Fruit fly (Drosophila melanogaster): Measurements from ENCODE around the gene Mkrn1.

The Mkrn1 gene

dm6 chr3L:21536857-21537256 is 3.3 kb upstream of the Mkrn1 start, which contains the start of gene Rpn10 (continued):
- no peak for TF ChIP-seq CG11085 (GFP tag; IDR thresholded peaks at IDR 0.05)
- TF ChIP-seq CoRest (tag; optimal IDR thresholded peaks at IDR 0.05), result peak; percentile 67
- TF ChIP-seq Kr (GFP tag; optimal IDR thresholded peaks at IDR 0.05), result no peak
- no peak for TF ChIP-seq tgo (GFP tag; IDR thresholded peaks at IDR 0.05)
- no peak for TF ChIP-seq fru (optimal IDR thresholded peaks at IDR 0.05)
- no peak for TF ChIP-seq fd102C (GFP tag; optimal IDR thresholded peaks at IDR 0.05)
- TF ChIP-seq CG15514 (GFP tag; optimal IDR thresholded peaks at IDR 0.05), result peak; percentile 80
- no peak for TF ChIP-seq CG16815 (GFP tag; optimal IDR thresholded peaks at IDR 0.05)
- no peak for TF ChIP-seq Fer2 (tag; optimal IDR thresholded peaks at IDR 0.05)
- peak; percentile 17 for TF ChIP-seq maf-S (GFP tag; optimal IDR thresholded peaks at IDR 0.05)
- no peak for TF ChIP-seq CG10147 (GFP tag; optimal IDR thresholded peaks at IDR 0.05)
- TF ChIP-seq Ets65A (GFP tag), result peak; percentile 90
- no peak for TF ChIP-seq CG10366 (GFP tag; IDR thresholded peaks at IDR 0.05)
- peak; percentile 54 for TF ChIP-seq CG2116 (GFP tag; optimal IDR thresholded peaks at IDR 0.05)
- TF ChIP-seq Usf (GFP tag; optimal IDR thresholded peaks at IDR 0.05), result no peak
- no peak for TF ChIP-seq ara (GFP tag; IDR thresholded peaks at IDR 0.05)
- no peak for TF ChIP-seq toy (GFP tag; IDR thresholded peaks at IDR 0.05)
- TF ChIP-seq Camta (GFP tag; optimal IDR thresholded peaks at IDR 0.05), result no peak
- TF ChIP-seq CG1602 (GFP tag; optimal IDR thresholded peaks at IDR 0.05), result peak; percentile 23
- TF ChIP-seq CG8290 (GFP tag; optimal IDR thresholded peaks at IDR 0.05), result peak; percentile 50
- peak in 1 of 2 experiments; percentile 66 for TF ChIP-seq CG8290 (tag; optimal IDR thresholded peaks at IDR 0.05)
- TF ChIP-seq Lhr (GFP tag; optimal IDR thresholded peaks at IDR 0.05), result peak; percentile 73
- no peak for TF ChIP-seq sr (GFP tag; IDR thresholded peaks at IDR 0.05)
- no peak for TF ChIP-seq slp2 (GFP tag; optimal IDR thresholded peaks at IDR 0.05)
- TF ChIP-seq CG10979 (tag; optimal IDR thresholded peaks at IDR 0.05), result peak; percentile 8
- no peak for TF ChIP-seq eyg (GFP tag; optimal IDR thresholded peaks at IDR 0.05)
- peak; percentile 98 for TF ChIP-seq Opbp (GFP tag; IDR thresholded peaks at IDR 0.05; ENCODE audit: partially characterized antibody)
- TF ChIP-seq Rfx (GFP tag; IDR thresholded peaks at IDR 0.05), result peak; percentile 65; the same call in 1 of the 2 replicates
- TF ChIP-seq CG17912 (GFP tag; optimal IDR thresholded peaks at IDR 0.05), result no peak
- no peak for TF ChIP-seq Adf1 (GFP tag; IDR thresholded peaks at IDR 0.05)
- TF ChIP-seq CG3163 (GFP tag; optimal IDR thresholded peaks at IDR 0.05), result no peak
- TF ChIP-seq salm (tag; optimal IDR thresholded peaks at IDR 0.05), result no peak
- TF ChIP-seq Six4 (GFP tag; optimal IDR thresholded peaks at IDR 0.05), result no peak

DNA sequence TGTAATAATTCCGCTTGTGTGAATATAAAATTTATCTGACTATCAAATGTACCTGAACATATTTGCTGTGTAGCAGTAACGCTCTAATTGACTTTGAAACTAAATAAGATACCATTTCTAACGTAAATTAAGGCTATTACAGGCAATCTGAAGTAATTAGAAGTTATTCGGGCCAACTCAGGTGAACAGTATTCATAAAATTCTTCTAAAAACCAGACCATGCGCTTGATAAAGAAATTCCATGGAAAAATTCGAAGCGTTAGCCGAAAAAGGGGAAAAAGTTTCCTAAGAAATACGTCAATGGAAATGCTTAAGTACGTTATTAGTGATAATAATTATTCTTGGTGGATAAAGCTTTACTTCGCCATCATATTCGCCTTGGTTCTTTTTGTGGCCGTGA is 847 bp upstream of the Mkrn1 start, which contains the start of gene ppk5:
Gene ppk5, plus strand, starts transcription at position 301 of the 400 bp plus-strand sequence.
- TF ChIP-seq CG10321 (GFP tag; IDR thresholded peaks at IDR 0.05) (no peak), NfI (GFP tag; optimal IDR thresholded peaks at IDR 0.05) (no peak), CG42726 (GFP tag; IDR thresholded peaks at IDR 0.05; ENCODE audit: partially characterized antibody) (no peak), Optix (GFP tag; IDR thresholded peaks at IDR 0.05) (no peak), CG6175 (GFP tag; IDR thresholded peaks at IDR 0.05) (no peak), tll (GFP tag; optimal IDR thresholded peaks at IDR 0.05) (no peak), Gsc (GFP tag; IDR thresholded peaks at IDR 0.05) (no peak), gce (GFP tag; IDR thresholded peaks at IDR 0.05) (no peak), CG2678 (tag; optimal IDR thresholded peaks at IDR 0.05) (no peak), jumu (GFP tag; optimal IDR thresholded peaks at IDR 0.05) (no peak), ase (GFP tag; IDR thresholded peaks at IDR 0.05) (no peak), CG30431 (GFP tag; optimal IDR thresholded peaks at IDR 0.05) (no peak), CG9727 (GFP tag; optimal IDR thresholded peaks at IDR 0.05) (no peak)

Measured in whole organism, embryonic.